Worm (Caenorhabditis elegans) whole organism, late embryonic: ENCODE measurements around the gene F22F7.4.

Experiments used
- ceh-24 ChIP-seq: sonication (generic microtip); optimal IDR thresholded peaks from 2 replicates; lab custom pipeline; 2016; ENCODE audit warnings: mild to moderate bottlenecking, missing genetic modification characterization, missing compliant biosample characterization
- ets-4 ChIP-seq: sonication (generic microtip); optimal IDR thresholded peaks from 2 replicates; lab custom pipeline; 2016; ENCODE audit warnings: missing genetic modification characterization, missing compliant biosample characterization
- sox-2 ChIP-seq: fragments of 200-800 bp; sonication (Bioruptor generic); IDR thresholded peaks from 2 replicates; pipeline ENCODE4 v1.3.6; 2022; ENCODE audit warnings: missing genetic modification reagents, missing genetic modification characterization, missing compliant biosample characterization
- unc-55 ChIP-seq: sonication (generic microtip); optimal IDR thresholded peaks from 2 replicates; lab custom pipeline; 2017; ENCODE audit warnings: missing biosample characterization, missing genetic modification reagents, missing genetic modification characterization

ce11 chrV:2150876-2151275 lies 45.0 kb upstream of the F22F7.4 start, which contains the start of gene C45H4.13:
- TF ChIP-seq unc-55 (GFP tag; lab: Kevin White, UChicago), result no peak
- TF ChIP-seq sox-2, result no peak
- no peak for TF ChIP-seq ceh-24 (tag; lab: Kevin White, UChicago)
- TF ChIP-seq ets-4 (tag; lab: Kevin White, UChicago), result no peak
